Worm (Caenorhabditis elegans) whole organism, L3 larva: ENCODE data around the gene E02H9.3.
"Not testable (repeated sequence)": the region's sequence is repeated elsewhere in the genome, so short reads cannot be mapped to it uniquely, and the experiment has no call there.

Experiments
- ama-1 ChIP-seq: fragments of 150-350 bp; optimal IDR thresholded peaks from 2 replicates; lab custom pipeline; 2018
- ceh-28 ChIP-seq: fragments of 150-350 bp; optimal IDR thresholded peaks from 2 replicates; lab custom pipeline; 2014; ENCODE audit warnings: missing biosample characterization, missing genetic modification reagents, missing genetic modification characterization
- lin-39 ChIP-seq: fragments of 150-350 bp; optimal IDR thresholded peaks from 2 replicates; lab custom pipeline; 2018; ENCODE audit warnings: missing biosample characterization, missing genetic modification reagents, missing genetic modification characterization
- unc-39 ChIP-seq: sonication (generic microtip); optimal IDR thresholded peaks from 4 replicates; lab custom pipeline; 2017; ENCODE audit warnings: missing biosample characterization, missing genetic modification characterization

ce11 chrIII:2458742-2459141 is at the start of gene E02H9.3:
- not testable (repeated sequence) for TF ChIP-seq unc-39; ama-1 (lab: Kevin White, UChicago); lin-39; ceh-28 (tag; lab: Kevin White, UChicago)
